Worm (Caenorhabditis elegans) whole organism, late embryonic: Measurements from ENCODE around the gene gmpr-1.

ENCODE experiments used
- ceh-14 ChIP-seq: sonication (generic microtip); optimal IDR thresholded peaks from 2 replicates; lab custom pipeline; 2016; ENCODE audit warnings: missing genotype, missing genetic modification characterization, missing compliant biosample characterization
- ceh-48 ChIP-seq: sonication (generic microtip); optimal IDR thresholded peaks from 2 replicates; lab custom pipeline; 2016; ENCODE audit warnings: missing genetic modification characterization, inconsistent platforms, missing compliant biosample characterization
- dve-1 ChIP-seq: sonication (generic microtip); optimal IDR thresholded peaks from 2 replicates; lab custom pipeline; 2017; ENCODE audit warnings: antibody characterized with exemption, mild to moderate bottlenecking, missing genetic modification characterization, missing compliant biosample characterization
- elt-2 ChIP-seq: sonication (generic microtip); optimal IDR thresholded peaks from 2 replicates; lab custom pipeline; 2016; ENCODE audit warnings: missing genetic modification reagents, missing genetic modification characterization, missing compliant biosample characterization
- fkh-10 ChIP-seq: fragments of 150-350 bp; optimal IDR thresholded peaks from 2 replicates; lab custom pipeline; 2014; ENCODE audit warnings: missing biosample characterization, missing genetic modification reagents, missing genetic modification characterization
- fkh-6 ChIP-seq: sonication (generic microtip); optimal IDR thresholded peaks from 2 replicates; lab custom pipeline; 2016; ENCODE audit warnings: missing genetic modification characterization, missing compliant biosample characterization
- madf-2 ChIP-seq: sonication (generic microtip); optimal IDR thresholded peaks from 2 replicates; lab custom pipeline; 2017; ENCODE audit warnings: missing genetic modification characterization, missing compliant biosample characterization
- nfya-1 ChIP-seq: sonication (generic microtip); optimal IDR thresholded peaks from 2 replicates; lab custom pipeline; 2017; ENCODE audit warnings: missing genetic modification characterization, mild to moderate bottlenecking, missing compliant biosample characterization, antibody characterized with exemption, moderate library complexity
- nhr-11 ChIP-seq: fragments of 150-350 bp; optimal IDR thresholded peaks from 2 replicates; lab custom pipeline; 2014; ENCODE audit warnings: missing biosample characterization, missing genetic modification characterization
- pha-4 ChIP-seq: fragments of 150-350 bp; optimal IDR thresholded peaks from 2 replicates; lab custom pipeline; 2018; ENCODE audit warnings: missing biosample characterization, missing genetic modification reagents, missing genetic modification characterization
- pqm-1 ChIP-seq: sonication (generic microtip); optimal IDR thresholded peaks from 2 replicates; lab custom pipeline; 2016; ENCODE audit warnings: missing genetic modification characterization, missing compliant biosample characterization
- sox-4 ChIP-seq: sonication (generic microtip); optimal IDR thresholded peaks from 2 replicates; lab custom pipeline; 2017; ENCODE audit warnings: mild to moderate bottlenecking, missing genetic modification characterization, inconsistent platforms, missing compliant biosample characterization
- tbx-2 ChIP-seq: sonication (generic microtip); optimal IDR thresholded peaks from 2 replicates; lab custom pipeline; 2016; ENCODE audit warnings: missing genetic modification characterization, missing compliant biosample characterization

- TF ChIP-seq fkh-10, result no peak
- TF ChIP-seq nhr-11 (tag; lab: Kevin White, UChicago), result no peak
- TF ChIP-seq fkh-6, result no peak
- no peak for TF ChIP-seq tbx-2
- no peak for TF ChIP-seq pha-4 (tag; lab: Kevin White, UChicago)
- no peak for TF ChIP-seq dve-1 (tag; lab: Kevin White, UChicago)
- TF ChIP-seq ceh-48 (tag; lab: Kevin White, UChicago), result no peak
- no peak for TF ChIP-seq nfya-1 (tag; lab: Kevin White, UChicago)
- TF ChIP-seq pqm-1 (tag; lab: Kevin White, UChicago), result no peak
- no peak for TF ChIP-seq elt-2 (tag; lab: Kevin White, UChicago)
- no peak for TF ChIP-seq ceh-14 (tag; lab: Kevin White, UChicago)
- TF ChIP-seq sox-4, result no peak
- no peak for TF ChIP-seq madf-2 (tag; lab: Kevin White, UChicago)
Observed at ce11 chrV:4416710-4417109, 45.5 kb upstream of the gmpr-1 start, which contains the start of gene Y47D7A.18.
